Fruit fly (Drosophila melanogaster) whole organism, wandering third instar larva: ENCODE measurements around the gene CG18170.

Experiments
- HLH106 ChIP-seq: fragments of 200-800 bp; optimal IDR thresholded peaks from 3 replicates; lab custom pipeline; 2019; ENCODE audit warnings: missing biosample characterization, mild to moderate bottlenecking, missing genetic modification characterization, moderate library complexity
- Mio ChIP-seq: sonication (Bioruptor generic); optimal IDR thresholded peaks from 2 replicates; lab custom pipeline; 2016; ENCODE audit warnings: missing biosample characterization, missing genetic modification characterization
- Myc ChIP-seq: fragments of >200 bp; optimal IDR thresholded peaks from 2 replicates; lab custom pipeline; 2017
- dl ChIP-seq, 2 experiments: fragments of 175-275, 200-275 bp in 1 of 2; fragments of 200-275 bp in 1 of 2; sonication (Bioruptor generic); optimal IDR thresholded peaks; lab custom pipeline; 2018; ENCODE audit warnings: mild to moderate bottlenecking in 2 of 2, missing biosample characterization in 2 of 2, missing genetic modification characterization in 2 of 2, moderate library complexity in 2 of 2; ENCODE audit not compliant: partially characterized antibody in 2 of 2, insufficient read depth in 1 of 2
- jim ChIP-seq: fragments of 175-275, 200-325 bp; sonication (Bioruptor generic); optimal IDR thresholded peaks from 2 replicates; lab custom pipeline; 2016; ENCODE audit warnings: missing biosample characterization, mild to moderate bottlenecking, missing genetic modification characterization
- pan ChIP-seq: fragments of >200 bp; optimal IDR thresholded peaks from 2 replicates; lab custom pipeline; 2017
- psq ChIP-seq: fragments of 200-800 bp; sonication (Bioruptor generic); optimal IDR thresholded peaks from 3 replicates; lab custom pipeline; 2017; ENCODE audit warnings: missing biosample characterization, mild to moderate bottlenecking, missing genetic modification characterization, moderate library complexity

- TF ChIP-seq Mio (GFP tag; lab: Kevin White, UChicago) (no peak), jim (no peak), Myc (lab: Kevin White, UChicago) (no peak), dl (GFP tag; optimal IDR thresholded peaks at IDR 0.05; lab: Kevin White, UChicago; ENCODE audit: insufficient read depth in 1 of 2, partially characterized antibody in 2 of 2) (no peak), pan (lab: Kevin White, UChicago) (no peak), psq (GFP tag; lab: Kevin White, UChicago) (no peak), HLH106 (tag; lab: Kevin White, UChicago) (no peak)
Measured at dm6 chr3L:1652700-1653200, 50.0 kb downstream of the CG18170 start, which contains the start of the genes CG7970 and Vta1.
